Worm (Caenorhabditis elegans) whole organism, early embryonic: ENCODE results near the gene scl-8.

ENCODE experiments used
- ama-1 ChIP-seq: fragments of 150-350 bp; optimal IDR thresholded peaks from 2 replicates; lab custom pipeline; 2014
- ceh-13 ChIP-seq: fragments of 200-800 bp; sonication (Bioruptor generic); optimal IDR thresholded peaks from 2 replicates; lab custom pipeline; 2018; ENCODE audit warnings: mild to moderate bottlenecking, missing genetic modification characterization, missing compliant biosample characterization
- hmg-4 ChIP-seq: fragments of 200-800 bp; sonication (Bioruptor generic); optimal IDR thresholded peaks from 2 replicates; lab custom pipeline; 2018; ENCODE audit warnings: mild to moderate bottlenecking, missing genetic modification characterization, missing compliant biosample characterization
- scrt-1 ChIP-seq: fragments of 200-800 bp; sonication (Bioruptor generic); IDR thresholded peaks from 2 replicates; pipeline ENCODE4 v1.3.6; 2022; ENCODE audit warnings: missing genetic modification characterization, missing compliant biosample characterization

DNA sequence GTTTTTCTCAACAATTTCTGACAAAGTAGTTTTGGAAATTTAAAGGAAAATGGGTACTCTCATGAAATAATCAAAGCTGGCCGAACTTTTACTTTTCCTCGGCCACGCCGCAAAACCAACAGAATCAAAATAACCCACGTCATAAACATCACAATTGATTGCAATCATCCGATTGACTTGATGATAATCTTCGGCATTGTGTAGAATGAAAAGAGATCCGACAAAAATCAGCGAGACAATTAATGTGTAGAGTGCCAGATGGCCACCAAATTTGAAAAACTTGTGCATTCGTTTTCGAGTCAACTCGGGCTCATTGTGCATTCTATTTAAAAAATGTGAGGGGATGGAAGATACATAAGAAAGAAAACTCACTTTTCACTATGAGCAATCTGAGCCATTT is 34.7 kb upstream of the scl-8 start:
- no peak for TF ChIP-seq scrt-1
- TF ChIP-seq ceh-13 (GFP tag; lab: Kevin White, UChicago): no peak
- TF ChIP-seq ama-1: no peak
- TF ChIP-seq hmg-4 (GFP tag; lab: Kevin White, UChicago): no peak
